Worm (Caenorhabditis elegans): Measurements from ENCODE around the gene sqv-2.

DNA sequence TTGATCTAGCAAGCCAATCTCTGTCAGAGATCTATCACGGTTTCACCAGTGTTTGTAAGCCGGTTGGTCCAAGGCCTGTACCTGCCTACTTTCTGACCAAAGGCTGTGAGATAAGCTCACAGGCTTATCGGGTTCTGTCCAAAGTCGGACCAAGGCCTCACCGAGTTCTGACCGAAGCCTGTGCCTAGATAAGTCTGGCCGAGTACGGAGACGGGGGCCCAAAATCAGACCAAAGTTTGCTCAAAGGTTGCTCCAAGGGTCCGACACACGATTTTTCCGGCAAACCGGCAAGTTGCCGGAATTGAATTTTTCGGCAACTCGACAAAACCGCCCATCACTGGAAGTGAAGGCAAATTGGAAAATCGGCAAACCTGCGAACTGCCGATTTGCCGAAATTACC is 37.4 kb upstream of the sqv-2 start:
- TF ChIP-seq nhr-237 (tag; optimal IDR thresholded peaks at IDR 0.05) (no peak), tbx-2 (tag; optimal IDR thresholded peaks at IDR 0.05) (no peak), ztf-4 (tag; optimal IDR thresholded peaks at IDR 0.05) (no peak), unc-62 (GFP tag; optimal IDR thresholded peaks at IDR 0.05) (no peak)

Data from whole organism, L3 larva.